Fruit fly (Drosophila melanogaster): ENCODE results near the gene CG11768.
A peak's percentile ranks its signal among the peaks of the same experiment; 100 is the strongest.

The CG11768 gene

dm6 chr3R:8731597-8732263 lies 36.3 kb downstream of the CG11768 start, which contains the start of the genes M1BP and CG8202 (continued):
- TF ChIP-seq usp (GFP tag; optimal IDR thresholded peaks at IDR 0.05) (no peak), Myc (optimal IDR thresholded peaks at IDR 0.05) (peak; percentile 42)

- TF ChIP-seq Myc (optimal IDR thresholded peaks at IDR 0.05) (no peak), CG32264 (GFP tag; optimal IDR thresholded peaks at IDR 0.05) (no peak), tai (GFP tag; optimal IDR thresholded peaks at IDR 0.05) (no peak)
Observed at dm6 chr3R:8729542-8729941, 38.5 kb downstream of the CG11768 start, which contains the start of gene ranshi. Gene ranshi (minus strand): TSS chr3R:8729693.

- no peak for TF ChIP-seq Rel (GFP tag; optimal IDR thresholded peaks at IDR 0.05)
- TF ChIP-seq Rel (tag; optimal IDR thresholded peaks at IDR 0.05) = peak; percentile 97
- TF ChIP-seq N (GFP tag; optimal IDR thresholded peaks at IDR 0.05) = no peak
- TF ChIP-seq dsf (GFP tag; optimal IDR thresholded peaks at IDR 0.05; ENCODE audit: borderline replicate concordance) = no peak
- peak; percentile 18 for TF ChIP-seq ey (GFP tag; optimal IDR thresholded peaks at IDR 0.05)
- no peak for TF ChIP-seq woc (GFP tag; optimal IDR thresholded peaks at IDR 0.05)
- TF ChIP-seq sv (GFP tag; optimal IDR thresholded peaks at IDR 0.05) = no peak
- no peak for TF ChIP-seq Hnf4 (GFP tag; optimal IDR thresholded peaks at IDR 0.05)
- TF ChIP-seq pan (optimal IDR thresholded peaks at IDR 0.05) = no peak
- no peak for TF ChIP-seq usp (GFP tag; optimal IDR thresholded peaks at IDR 0.05)
- TF ChIP-seq Sp1 (GFP tag; optimal IDR thresholded peaks at IDR 0.05) = no peak
- peak; percentile 79 for TF ChIP-seq Hr83 (GFP tag; optimal IDR thresholded peaks at IDR 0.05; ENCODE audit: poor library complexity, severe bottlenecking)
- TF ChIP-seq Vsx2 (GFP tag; optimal IDR thresholded peaks at IDR 0.05; ENCODE audit: partially characterized antibody) = no peak
- TF ChIP-seq Dfd (GFP tag; optimal IDR thresholded peaks at IDR 0.05) = no peak
- TF ChIP-seq HLH106 (tag; optimal IDR thresholded peaks at IDR 0.05) = no peak
- no peak for TF ChIP-seq h (GFP tag; optimal IDR thresholded peaks at IDR 0.05)
- no peak for TF ChIP-seq CrebA (GFP tag; optimal IDR thresholded peaks at IDR 0.05; ENCODE audit: borderline replicate concordance)
- TF ChIP-seq Abd-B (GFP tag; optimal IDR thresholded peaks at IDR 0.05) = no peak
- no peak for TF ChIP-seq dl (GFP tag; optimal IDR thresholded peaks at IDR 0.05; ENCODE audit: insufficient read depth in 1 of 2, partially characterized antibody in 2 of 2)
- no peak for TF ChIP-seq lola (GFP tag; optimal IDR thresholded peaks at IDR 0.05)
- TF ChIP-seq Mio (GFP tag; optimal IDR thresholded peaks at IDR 0.05) = no peak
- TF ChIP-seq sage (GFP tag; optimal IDR thresholded peaks at IDR 0.05) = no peak
- no peak for TF ChIP-seq jim (GFP tag; optimal IDR thresholded peaks at IDR 0.05)
- TF ChIP-seq psq (GFP tag; optimal IDR thresholded peaks at IDR 0.05) = no peak
- TF ChIP-seq foxo (GFP tag; optimal IDR thresholded peaks at IDR 0.05) = no peak
- no peak for TF ChIP-seq Myc (optimal IDR thresholded peaks at IDR 0.05)
- TF ChIP-seq OdsH (GFP tag; optimal IDR thresholded peaks at IDR 0.05) = peak; percentile 1
- TF ChIP-seq dmrt93B (GFP tag; optimal IDR thresholded peaks at IDR 0.05) = no peak
- TF ChIP-seq tai (GFP tag; optimal IDR thresholded peaks at IDR 0.05) = no peak
- TF ChIP-seq Jra (GFP tag; optimal IDR thresholded peaks at IDR 0.05) = no peak
- TF ChIP-seq CG32264 (GFP tag; optimal IDR thresholded peaks at IDR 0.05) = no peak
Observed at dm6 chr3R:8726632-8727031, 41.4 kb downstream of the CG11768 start, which contains the start of gene CG8159. Gene CG8159 (plus strand): TSS chr3R:8726854.

dm6 chr3R:8725179-8725578 lies 42.8 kb downstream of the CG11768 start, which contains the start of gene ouib:
Gene ouib (plus strand): TSS chr3R:8725479.
- TF ChIP-seq CG9705 (GFP tag; optimal IDR thresholded peaks at IDR 0.05) (no peak), Abd-B (GFP tag; optimal IDR thresholded peaks at IDR 0.05) (no peak), Sp1 (GFP tag; optimal IDR thresholded peaks at IDR 0.05) (no peak), Hr78 (GFP tag; optimal IDR thresholded peaks at IDR 0.05) (no peak), HLH106 (tag; optimal IDR thresholded peaks at IDR 0.05) (no peak), Jra (GFP tag; optimal IDR thresholded peaks at IDR 0.05) (no peak), pan (optimal IDR thresholded peaks at IDR 0.05) (no peak)

All from whole organism, wandering third instar larva.